Worm (Caenorhabditis elegans) whole organism, L4/young adult: Measurements from ENCODE around the gene lgc-12.
A peak's percentile ranks its signal among the peaks of the same experiment; 100 is the strongest.

Experiments
- W03F9.2 ChIP-seq: fragments of 150-350 bp; optimal IDR thresholded peaks from 2 replicates; lab custom pipeline; 2014; ENCODE audit warnings: missing biosample characterization, missing genetic modification characterization
- dao-5 ChIP-seq: sonication (generic microtip); optimal IDR thresholded peaks from 2 replicates; lab custom pipeline; 2016; ENCODE audit warnings: missing genotype, missing genetic modification characterization, moderate library complexity, missing compliant biosample characterization
- him-1 ChIP-seq: sonication (generic microtip); optimal IDR thresholded peaks from 2 replicates; lab custom pipeline; 2016; ENCODE audit warnings: missing genotype, missing genetic modification reagents, missing genetic modification characterization, missing compliant biosample characterization

lgc-12 gene

DNA sequence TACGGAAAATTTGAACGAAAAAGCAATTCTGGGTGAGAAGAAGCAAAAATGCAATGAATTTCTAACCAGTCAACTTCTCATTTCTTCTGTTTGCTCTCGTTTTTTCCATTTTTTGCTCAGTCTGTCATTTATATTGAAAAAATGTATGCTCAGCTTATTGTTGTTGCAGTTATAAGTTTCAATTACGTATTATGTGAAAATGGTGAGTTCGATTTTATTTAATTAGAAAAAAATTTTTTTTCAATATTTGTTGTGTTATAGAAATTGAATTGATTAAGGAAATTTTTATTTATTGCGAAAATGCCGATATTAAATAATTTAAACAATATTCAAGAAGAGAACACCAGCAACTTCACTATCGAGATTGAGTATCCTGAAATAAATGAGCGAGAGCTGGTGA, at the start of gene lgc-12:
lgc-12 (plus strand) TSS at position 301 of the 400 bp plus-strand sequence.
- TF ChIP-seq dao-5 (tag; lab: Kevin White, UChicago) (no peak), W03F9.2 (no peak), him-1 (no peak)

DNA sequence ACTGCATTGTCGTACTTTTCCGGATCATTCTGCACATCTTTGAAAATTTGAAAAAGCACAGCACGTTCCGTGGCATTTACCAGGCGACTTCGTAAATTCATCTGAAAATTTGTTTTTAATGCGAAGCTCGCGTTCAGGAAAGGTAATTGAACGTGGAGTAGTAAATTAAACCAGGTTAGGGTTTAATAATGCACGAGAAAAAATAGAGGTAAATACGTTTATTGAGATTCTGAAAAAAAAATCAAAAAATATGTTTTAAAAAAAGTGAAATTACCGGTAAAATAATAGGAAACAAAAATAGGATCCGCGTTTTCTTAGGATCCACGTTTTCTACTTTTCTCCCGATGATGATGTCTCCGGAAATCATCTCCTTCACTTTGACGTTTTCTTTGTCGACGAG, 43.5 kb upstream of the lgc-12 start, which contains the start of gene clk-2:
clk-2 (minus strand) TSS at position 101 of the 400 bp plus-strand sequence.
- TF ChIP-seq dao-5 (tag; lab: Kevin White, UChicago) = no peak
- no peak for TF ChIP-seq him-1
- TF ChIP-seq W03F9.2 = no peak

DNA sequence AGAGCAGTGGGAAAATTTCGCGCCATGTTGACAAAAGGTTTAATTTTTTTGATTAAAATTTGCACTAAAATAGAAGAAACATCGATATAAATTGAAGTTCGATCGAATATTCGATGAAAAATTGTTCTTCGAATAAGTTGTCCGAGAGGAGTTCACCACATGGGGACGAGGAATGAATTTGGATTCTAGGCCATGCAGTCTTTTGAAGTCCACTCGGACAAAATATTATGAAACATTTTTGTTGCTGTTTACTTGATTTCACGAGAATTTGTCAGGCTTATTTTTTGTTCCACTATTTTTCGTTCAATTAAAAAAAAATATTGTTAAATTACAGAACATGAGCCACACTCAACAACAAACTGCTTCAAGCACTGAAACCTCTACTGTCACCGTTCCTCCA, 41.3 kb upstream of the lgc-12 start, which contains the start of the genes cux-7 and C07H6.2:
cux-7 (minus strand) TSS at position 174 of the 400 bp plus-strand sequence.
C07H6.2 (plus strand) TSS at position 338 of the 400 bp plus-strand sequence.
- TF ChIP-seq W03F9.2 (no peak), him-1 (peak; percentile 93), dao-5 (tag; lab: Kevin White, UChicago) (peak; percentile 24)

DNA sequence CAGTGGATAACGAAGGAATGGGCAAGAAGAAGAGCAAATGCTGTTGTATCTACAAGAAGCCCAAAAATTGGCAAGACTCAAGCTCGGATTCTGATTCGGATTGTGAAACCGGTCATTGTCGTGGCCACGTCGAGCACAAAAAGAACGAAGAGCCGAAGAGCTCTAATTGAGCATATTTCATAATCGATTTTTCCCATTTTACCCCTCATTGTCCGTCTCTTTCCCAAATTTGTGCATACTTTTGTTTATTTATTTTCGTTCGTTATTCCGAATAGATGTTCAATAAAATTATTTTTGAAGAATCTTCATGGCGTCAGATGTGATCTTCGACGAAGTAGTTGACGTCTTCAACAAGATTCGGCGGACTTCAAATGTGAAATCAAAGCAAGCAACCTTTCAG, 40.8 kb upstream of the lgc-12 start, which contains the start of gene lig-4:
lig-4 (plus strand) TSS at position 301 of the 400 bp plus-strand sequence.
- no peak for TF ChIP-seq him-1
- TF ChIP-seq dao-5 (tag; lab: Kevin White, UChicago) = no peak
- no peak for TF ChIP-seq W03F9.2

DNA sequence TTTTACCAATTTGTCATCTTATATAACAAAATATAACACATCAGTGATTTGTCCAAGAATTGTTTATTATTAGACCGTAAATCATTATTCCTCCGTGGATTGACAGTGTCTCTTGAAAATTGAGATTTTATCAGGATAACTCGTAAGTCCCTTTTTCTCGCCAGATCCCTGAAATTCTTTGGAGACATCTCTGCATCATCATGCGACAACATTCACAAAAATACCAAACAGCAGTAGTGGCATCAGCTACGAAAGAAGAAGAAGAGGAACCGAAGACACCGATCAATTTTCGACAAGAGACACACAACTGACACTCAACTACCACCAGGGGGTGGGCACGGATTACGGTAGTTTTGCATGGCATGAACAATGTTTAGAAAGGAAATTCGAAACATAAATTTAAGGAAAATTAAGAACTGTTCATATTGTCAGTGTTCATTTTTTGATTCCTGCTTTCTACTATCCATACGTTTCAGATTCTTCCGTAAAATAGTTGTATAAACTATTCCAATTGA, 37.1 kb upstream of the lgc-12 start:
- no peak for TF ChIP-seq him-1
- TF ChIP-seq dao-5 (tag; lab: Kevin White, UChicago) = no peak
- no peak for TF ChIP-seq W03F9.2

DNA sequence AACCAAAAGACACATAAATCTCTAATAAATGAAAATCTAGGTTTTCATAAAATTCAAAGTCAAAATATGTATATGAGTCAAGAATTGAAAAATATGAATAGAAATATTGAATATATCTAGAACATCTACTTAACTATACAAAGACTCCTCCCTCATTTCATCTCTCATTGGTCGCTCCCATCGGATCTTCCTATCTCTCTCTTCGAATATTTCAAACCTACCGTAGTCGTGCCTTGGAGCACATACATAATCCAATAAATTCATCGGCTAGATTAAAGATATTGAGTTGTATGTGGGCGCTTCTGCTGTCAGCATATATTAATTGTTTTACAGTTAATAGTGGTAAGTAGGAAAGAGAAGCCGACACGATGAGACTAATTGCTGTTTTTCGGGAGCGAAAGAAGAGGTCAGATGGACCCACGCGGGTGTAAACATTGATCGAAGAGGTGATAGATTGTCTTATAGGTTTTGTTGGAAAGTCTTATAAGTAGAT, 35.0 kb upstream of the lgc-12 start:
- no peak for TF ChIP-seq dao-5 (tag; lab: Kevin White, UChicago)
- TF ChIP-seq W03F9.2 = no peak
- no peak for TF ChIP-seq him-1

DNA sequence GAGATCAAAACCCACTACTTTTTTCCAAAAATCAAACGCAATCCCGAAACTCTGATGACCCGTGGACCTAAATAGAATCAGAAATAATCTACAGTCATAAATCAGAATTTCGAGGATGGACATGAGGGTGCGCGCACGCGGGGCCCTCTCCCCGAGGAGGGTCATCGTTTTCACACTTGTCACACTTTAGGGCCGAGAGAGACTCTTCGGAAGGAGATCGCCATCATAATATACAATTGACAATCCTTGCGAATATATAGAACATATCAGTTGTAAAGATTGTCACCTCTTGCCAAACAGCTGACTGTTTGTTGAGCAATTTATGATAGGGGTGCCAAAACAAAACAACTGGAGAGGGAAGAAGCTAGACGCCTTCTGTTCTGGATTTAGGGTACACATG, 31.9 kb upstream of the lgc-12 start:
- TF ChIP-seq dao-5 (tag; lab: Kevin White, UChicago) = no peak

DNA sequence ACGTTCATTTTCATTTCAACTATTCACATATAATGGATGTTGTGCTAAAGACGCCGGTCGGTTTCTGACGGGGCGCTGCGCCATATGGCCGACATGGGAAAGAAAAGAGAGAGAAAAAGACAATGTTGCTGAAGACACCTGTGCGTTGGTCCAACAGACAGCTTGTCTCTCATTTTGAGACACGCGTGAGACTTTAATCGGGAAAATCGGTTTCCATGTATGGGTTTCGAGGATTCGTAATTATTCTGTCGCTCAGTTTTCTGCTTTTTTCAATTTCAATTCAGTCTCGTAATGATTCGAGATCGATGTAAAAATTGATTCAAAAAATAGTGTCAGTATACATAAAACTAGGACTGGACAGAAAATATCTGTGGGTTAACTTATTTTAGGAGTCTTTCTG, 31.1 kb upstream of the lgc-12 start:
- TF ChIP-seq W03F9.2 = no peak
- TF ChIP-seq him-1 = no peak
- no peak for TF ChIP-seq dao-5 (tag; lab: Kevin White, UChicago)

DNA sequence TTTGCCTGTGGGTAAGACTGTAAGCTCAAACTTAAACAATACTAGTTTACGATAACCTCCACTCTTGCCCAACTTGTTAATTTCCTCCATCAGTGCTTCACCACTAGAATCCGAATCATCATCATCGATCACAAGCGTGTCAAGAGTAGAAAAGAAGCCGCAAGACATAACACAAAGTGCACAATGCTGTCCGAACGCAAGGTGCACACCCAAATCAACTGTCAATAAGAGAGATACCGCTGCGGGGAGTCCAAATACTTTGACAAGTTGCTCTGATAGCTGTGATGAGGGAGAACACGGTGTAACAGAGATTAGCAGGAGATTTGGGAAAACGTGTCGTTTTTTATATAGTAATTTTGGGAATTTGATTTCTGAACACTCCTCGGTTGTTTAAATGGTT, 30.6 kb upstream of the lgc-12 start:
- no peak for TF ChIP-seq dao-5 (tag; lab: Kevin White, UChicago)
- TF ChIP-seq him-1 = no peak
- no peak for TF ChIP-seq W03F9.2

DNA sequence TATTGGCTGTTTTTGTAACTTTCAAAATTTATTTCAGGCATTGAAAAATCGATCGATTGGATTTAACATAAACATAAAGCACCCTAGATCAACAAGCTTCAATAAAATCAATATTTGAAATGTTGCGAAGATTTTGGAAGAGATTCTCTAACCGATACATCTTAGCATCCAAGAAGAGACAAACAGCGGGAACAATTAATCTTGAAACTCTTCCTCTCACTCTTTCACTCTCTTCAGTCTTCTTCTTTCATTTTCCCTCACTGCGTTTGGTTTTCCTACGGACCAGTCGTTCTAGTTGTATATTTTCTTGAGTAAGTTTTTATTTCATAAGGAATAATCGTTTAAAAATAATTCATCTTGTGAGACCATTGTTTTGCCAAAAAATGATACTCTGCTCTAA, 29.0 kb upstream of the lgc-12 start:
- no peak for TF ChIP-seq dao-5 (tag; lab: Kevin White, UChicago)
- no peak for TF ChIP-seq him-1
- no peak for TF ChIP-seq W03F9.2

DNA sequence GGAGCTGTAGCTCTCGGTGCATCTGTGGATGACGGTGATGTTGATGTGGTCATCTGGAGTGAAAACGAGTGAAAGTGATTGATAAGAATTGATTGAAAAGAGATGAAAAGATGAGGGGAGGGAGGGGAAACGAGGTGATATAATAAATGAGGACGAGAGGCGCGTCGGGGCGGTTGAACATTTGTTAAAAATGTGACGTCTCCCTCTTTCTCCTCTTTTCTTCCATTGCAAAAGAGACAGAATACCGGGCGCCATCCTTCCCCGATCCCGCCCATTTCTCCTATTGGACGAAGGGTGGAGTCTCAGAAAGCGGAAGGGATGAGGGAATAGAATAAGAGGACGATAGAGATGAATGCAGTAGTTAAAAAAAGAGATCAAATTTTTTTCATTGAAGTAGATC, 27.3 kb upstream of the lgc-12 start:
- TF ChIP-seq him-1 (no peak), dao-5 (tag; lab: Kevin White, UChicago) (no peak), W03F9.2 (no peak)

DNA sequence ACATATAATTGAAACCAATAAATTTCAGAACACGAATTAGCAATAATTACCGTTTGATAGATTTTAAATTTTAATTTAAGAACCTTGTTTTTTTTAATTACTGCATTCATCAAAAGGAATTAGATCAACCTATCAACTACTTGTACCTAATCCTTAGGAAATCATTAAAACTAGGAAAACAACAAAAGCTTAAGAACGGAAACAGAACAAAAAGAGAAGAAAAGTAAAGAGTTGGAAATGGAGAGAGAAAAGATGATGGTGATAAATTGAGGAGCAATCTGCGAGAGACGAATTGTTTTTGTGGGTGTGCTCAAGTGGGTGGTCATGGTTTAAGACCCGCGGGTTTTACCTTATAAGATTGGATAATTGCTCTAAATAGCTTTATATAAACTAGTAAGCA, 26.6 kb upstream of the lgc-12 start:
- TF ChIP-seq dao-5 (tag; lab: Kevin White, UChicago) (no peak), W03F9.2 (no peak), him-1 (no peak)

DNA sequence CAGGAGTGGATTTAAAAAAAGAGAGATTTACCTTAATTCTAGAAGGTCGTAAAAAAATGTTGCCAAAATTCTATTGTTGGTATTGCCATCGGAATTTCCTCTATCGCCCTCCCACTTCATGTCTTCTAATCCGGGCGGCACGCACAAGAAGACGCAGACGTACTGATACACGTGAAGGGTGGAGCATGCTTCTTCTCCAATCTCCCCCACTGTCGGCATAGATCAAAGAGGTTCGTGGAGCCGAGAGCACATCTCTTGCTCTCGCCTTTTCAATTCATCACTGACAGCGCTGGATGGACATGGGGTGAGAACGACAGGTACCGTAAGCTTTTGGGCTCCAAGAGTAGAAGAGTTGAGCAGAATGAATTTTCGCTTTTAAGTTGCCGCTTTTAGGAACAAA, 25.4 kb upstream of the lgc-12 start, which contains the start of gene lin-39:
lin-39 (minus strand) TSS at position 74 of the 400 bp plus-strand sequence.
- TF ChIP-seq dao-5 (tag; lab: Kevin White, UChicago) (no peak), W03F9.2 (no peak), him-1 (no peak)

DNA sequence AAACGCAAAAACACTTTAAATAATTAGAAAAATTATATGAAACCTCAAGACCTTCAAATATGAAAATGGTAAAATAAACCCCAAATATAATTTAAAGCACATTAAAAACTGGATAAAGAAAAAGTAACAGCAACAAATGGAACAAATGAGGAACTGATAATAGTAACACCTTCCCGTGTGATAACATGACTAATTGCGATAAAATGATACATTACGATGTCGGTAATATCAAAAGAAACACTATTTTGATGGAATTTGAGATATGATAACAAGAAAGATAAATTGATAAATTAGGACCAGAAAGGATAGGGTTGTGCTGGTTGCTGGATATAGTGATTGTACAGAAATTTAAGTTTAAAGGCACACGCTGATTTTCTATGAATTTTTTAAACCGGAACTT, 19.9 kb upstream of the lgc-12 start:
- TF ChIP-seq dao-5 (tag; lab: Kevin White, UChicago) = no peak
- TF ChIP-seq him-1 = no peak
- no peak for TF ChIP-seq W03F9.2

DNA sequence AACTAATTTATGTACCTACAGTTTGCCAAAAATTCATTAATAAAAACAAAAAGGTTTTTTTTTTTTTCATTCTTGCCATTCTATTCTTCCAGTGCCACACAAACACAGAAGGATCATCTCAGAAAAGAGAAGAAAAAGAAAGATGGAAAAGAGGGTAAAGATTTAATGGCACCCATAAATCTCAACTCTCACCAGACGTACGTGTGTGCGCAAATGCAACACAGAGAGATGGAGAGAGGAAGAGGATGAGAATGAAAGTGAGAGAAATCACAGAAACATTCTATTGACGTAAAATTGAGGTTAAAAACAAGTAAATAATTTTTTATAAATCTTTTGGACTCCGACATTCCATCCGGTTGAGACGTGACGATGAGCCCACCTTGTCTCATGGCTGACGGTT, 17.8 kb upstream of the lgc-12 start:
- no peak for TF ChIP-seq him-1
- TF ChIP-seq W03F9.2 = no peak
- TF ChIP-seq dao-5 (tag; lab: Kevin White, UChicago) = no peak

DNA sequence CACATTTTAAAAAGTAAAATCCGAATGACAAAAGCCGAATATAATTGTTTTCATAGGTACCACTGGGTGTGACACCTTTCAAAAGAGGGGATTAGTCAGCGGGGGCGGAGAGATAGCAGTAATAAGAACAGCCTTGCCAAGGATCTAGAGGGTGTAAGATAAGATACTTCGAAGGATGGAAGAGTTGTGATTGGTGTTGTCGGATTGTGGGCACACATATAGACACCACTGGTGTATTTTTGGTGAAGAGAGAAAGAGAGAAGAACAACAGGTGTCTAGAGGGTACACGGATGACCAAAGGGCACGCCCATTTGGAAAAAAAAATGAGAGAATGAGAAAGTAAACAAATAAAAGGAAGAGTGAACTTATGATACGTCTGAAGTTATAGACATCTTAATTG, 16.8 kb upstream of the lgc-12 start:
- TF ChIP-seq dao-5 (tag; lab: Kevin White, UChicago) = no peak
- no peak for TF ChIP-seq him-1
- TF ChIP-seq W03F9.2 = no peak
